Fruit fly (Drosophila melanogaster): Measurements from ENCODE around the gene Or85f.

Or85f gene

dm6 chr3R:9394385-9395042, 3.5 kb upstream of the Or85f start, which contains the start of gene FER (continued):
- peak; percentile 66 for TF ChIP-seq caup (GFP tag; optimal IDR thresholded peaks at IDR 0.05; ENCODE audit: severe bottlenecking)
- no peak for TF ChIP-seq Oli (tag; optimal IDR thresholded peaks at IDR 0.05)
- TF ChIP-seq hkb (optimal IDR thresholded peaks at IDR 0.05), result no peak
- peak; percentile 47 for TF ChIP-seq hkb (GFP tag; IDR thresholded peaks at IDR 0.05)
- TF ChIP-seq org-1 (GFP tag; optimal IDR thresholded peaks at IDR 0.05), result peak; percentile 5
- no peak for TF ChIP-seq unpg (GFP tag; optimal IDR thresholded peaks at IDR 0.05)
- TF ChIP-seq chn (GFP tag; optimal IDR thresholded peaks at IDR 0.05), result no peak
- no peak for TF ChIP-seq fd96Cb (tag; optimal IDR thresholded peaks at IDR 0.05)
- TF ChIP-seq CG10979 (tag; optimal IDR thresholded peaks at IDR 0.05), result peak; percentile 31
- peak; percentile 70 for TF ChIP-seq CG6813 (GFP tag; optimal IDR thresholded peaks at IDR 0.05)
- TF ChIP-seq D19B (GFP tag; optimal IDR thresholded peaks at IDR 0.05), result no peak
- peak; percentile 38 for TF ChIP-seq CG12299 (tag; optimal IDR thresholded peaks at IDR 0.05)
- TF ChIP-seq knrl (GFP tag; IDR thresholded peaks at IDR 0.05; ENCODE audit: partially characterized antibody), result no peak
- TF ChIP-seq CG18476 (GFP tag; optimal IDR thresholded peaks at IDR 0.05), result no peak
- peak; percentile 31 for TF ChIP-seq CG2678 (tag; optimal IDR thresholded peaks at IDR 0.05)
- TF ChIP-seq NFAT (GFP tag; IDR thresholded peaks at IDR 0.05), result peak; percentile 68
- TF ChIP-seq psq (GFP tag; optimal IDR thresholded peaks at IDR 0.05), result no peak
- peak; percentile 37; the same call in 1 of the 2 replicates for TF ChIP-seq inv (GFP tag; IDR thresholded peaks at IDR 0.05; ENCODE audit: partially characterized antibody)
- TF ChIP-seq CG17328 (GFP tag; IDR thresholded peaks at IDR 0.05), result 0 out of 2 replicates have a peak, but pooled peaks have one; percentile 9
- 0 out of 2 replicates have a peak, but pooled peaks have one; percentile 27 for TF ChIP-seq H2.0 (GFP tag; IDR thresholded peaks at IDR 0.05)
- no peak for TF ChIP-seq pita (GFP tag; optimal IDR thresholded peaks at IDR 0.05)
- peak in 1 of 2 experiments; percentile 47 for TF ChIP-seq insv (GFP tag; optimal IDR thresholded peaks at IDR 0.05)
- no peak for TF ChIP-seq p53 (GFP tag; optimal IDR thresholded peaks at IDR 0.05)
- no peak for TF ChIP-seq gcm2 (GFP tag; optimal IDR thresholded peaks at IDR 0.05)
- no peak for TF ChIP-seq slp2 (GFP tag; optimal IDR thresholded peaks at IDR 0.05)
- TF ChIP-seq Mad (GFP tag; optimal IDR thresholded peaks at IDR 0.05), result no peak
- peak; percentile 8; the same call in 1 of the 2 replicates for TF ChIP-seq ranshi (GFP tag; IDR thresholded peaks at IDR 0.05)
- peak; percentile 32 for TF ChIP-seq CG17359 (tag; optimal IDR thresholded peaks at IDR 0.05)
- TF ChIP-seq Dek (tag; optimal IDR thresholded peaks at IDR 0.05), result peak; percentile 24
- TF ChIP-seq CG5180 (GFP tag; optimal IDR thresholded peaks at IDR 0.05), result peak; percentile 55
- TF ChIP-seq NfI (GFP tag; optimal IDR thresholded peaks at IDR 0.05), result peak; percentile 59
- no peak for TF ChIP-seq Dp (GFP tag; optimal IDR thresholded peaks at IDR 0.05)
- TF ChIP-seq sqz (GFP tag; optimal IDR thresholded peaks at IDR 0.05), result peak; percentile 26
- TF ChIP-seq Drgx (GFP tag; IDR thresholded peaks at IDR 0.05), result peak; percentile 35; the same call in 1 of the 2 replicates
- TF ChIP-seq nau (GFP tag; optimal IDR thresholded peaks at IDR 0.05), result peak; percentile 13
- peak; percentile 69 for TF ChIP-seq CG4707 (GFP tag; optimal IDR thresholded peaks at IDR 0.05)
- TF ChIP-seq pan (optimal IDR thresholded peaks at IDR 0.05), result no peak
- peak in 1 of 2 experiments; percentile 66 for TF ChIP-seq pan (GFP tag; optimal IDR thresholded peaks at IDR 0.05 in 1 of 2, IDR thresholded peaks at IDR 0.05 in 1 of 2)
- no peak for TF ChIP-seq kay (GFP tag; optimal IDR thresholded peaks at IDR 0.05)
- TF ChIP-seq Max (GFP tag; optimal IDR thresholded peaks at IDR 0.05), result no peak
- peak; percentile 5 for TF ChIP-seq CG13775 (GFP tag; optimal IDR thresholded peaks at IDR 0.05)
- TF ChIP-seq CG17385 (GFP tag; optimal IDR thresholded peaks at IDR 0.05), result peak; percentile 38
- peak; percentile 2 for TF ChIP-seq CG13624 (GFP tag; optimal IDR thresholded peaks at IDR 0.05)
- TF ChIP-seq CG33213 (GFP tag; optimal IDR thresholded peaks at IDR 0.05), result peak; percentile 34
- peak; percentile 30 for TF ChIP-seq gcm (GFP tag; optimal IDR thresholded peaks at IDR 0.05)
- TF ChIP-seq croc (GFP tag; conservative IDR thresholded peaks at IDR 0.05), result no peak
- TF ChIP-seq Ada2b (GFP tag; IDR thresholded peaks at IDR 0.05), result no peak
- TF ChIP-seq CG8944 (GFP tag; optimal IDR thresholded peaks at IDR 0.05), result peak; percentile 21
- TF ChIP-seq Spps (tag; optimal IDR thresholded peaks at IDR 0.05), result no peak
